Worm (Caenorhabditis elegans) whole organism, L1 larva: ENCODE measurements around the gene clec-146.

Source experiments
- C04F5.9 ChIP-seq: sonication (generic microtip); optimal IDR thresholded peaks from 2 replicates; lab custom pipeline; 2016; ENCODE audit warnings: missing genetic modification characterization, missing compliant biosample characterization
- C16A3.4 ChIP-seq: fragments of 150-350 bp; optimal IDR thresholded peaks from 2 replicates; lab custom pipeline; 2014; ENCODE audit warnings: missing biosample characterization, missing genetic modification characterization
- F16B12.6 ChIP-seq: fragments of 150-350 bp; optimal IDR thresholded peaks from 2 replicates; lab custom pipeline; 2014; ENCODE audit warnings: missing biosample characterization, missing genetic modification characterization
- Y116A8C.19 ChIP-seq: sonication (generic microtip); optimal IDR thresholded peaks from 2 replicates; lab custom pipeline; 2016; ENCODE audit warnings: missing compliant biosample characterization, missing genetic modification characterization, borderline replicate concordance
- aha-1 ChIP-seq: fragments of 150-350 bp; optimal IDR thresholded peaks from 2 replicates; lab custom pipeline; 2014; ENCODE audit warnings: missing biosample characterization, missing genetic modification characterization
- alr-1 ChIP-seq: fragments of 200-800 bp; sonication (Bioruptor generic); optimal IDR thresholded peaks from 2 replicates; lab custom pipeline; 2018; ENCODE audit warnings: borderline replicate concordance, mild to moderate bottlenecking, missing genetic modification characterization, missing compliant biosample characterization
- aly-2 ChIP-seq: fragments of 150-350 bp; optimal IDR thresholded peaks from 2 replicates; lab custom pipeline; 2014; ENCODE audit warnings: missing biosample characterization, missing genetic modification characterization
- blmp-1 ChIP-seq: fragments of 150-350 bp; optimal IDR thresholded peaks from 2 replicates; lab custom pipeline; 2014; ENCODE audit warnings: missing biosample characterization, missing genetic modification characterization
- ceh-63 ChIP-seq: fragments of 200-800 bp; sonication (Bioruptor generic); optimal IDR thresholded peaks from 2 replicates; lab custom pipeline; 2018; ENCODE audit warnings: mild to moderate bottlenecking, missing genetic modification characterization, missing compliant biosample characterization
- ceh-82 ChIP-seq, 3 experiments: fragments of 150-350 bp in 1 of 3; sonication (generic microtip) in 2 of 3; optimal IDR thresholded peaks; 2 replicates each; lab custom pipeline; 2014 to 2017; ENCODE audit warnings: missing biosample characterization in 3 of 3, missing genetic modification characterization in 3 of 3
- ceh-90 ChIP-seq: sonication (generic microtip); optimal IDR thresholded peaks from 2 replicates; lab custom pipeline; 2016; ENCODE audit warnings: missing genetic modification characterization, missing compliant biosample characterization
- ces-1 ChIP-seq: fragments of 150-350 bp; optimal IDR thresholded peaks from 2 replicates; lab custom pipeline; 2014; ENCODE audit warnings: missing biosample characterization, missing genetic modification reagents, missing genetic modification characterization
- dpl-1 ChIP-seq, 3 experiments: fragments of 150-350 bp in 2 of 3; sonication (generic microtip) in 1 of 3; optimal IDR thresholded peaks; 2 replicates each; lab custom pipeline; 2014 to 2017; ENCODE audit warnings: missing biosample characterization in 3 of 3, missing genetic modification characterization in 3 of 3, missing genetic modification reagents in 3 of 3
- dsc-1 ChIP-seq: sonication (generic microtip); optimal IDR thresholded peaks from 2 replicates; lab custom pipeline; 2016; ENCODE audit warnings: mild to moderate bottlenecking, missing genetic modification characterization, missing compliant biosample characterization
- efl-1 ChIP-seq, 4 experiments: fragments of 150-350 bp; optimal IDR thresholded peaks in 3 of 4; peaks in 1 of 4; 1 replicate in 1 of 4; 2 replicates in 3 of 4; lab custom pipeline; 2014; ENCODE audit warnings: missing biosample characterization in 2 of 4, missing genetic modification characterization in 2 of 4, missing genetic modification reagents in 2 of 4
- egl-27 ChIP-seq, 2 experiments: fragments of 150-350 bp in 1 of 2; sonication (generic microtip); optimal IDR thresholded peaks; 3 replicates each; lab custom pipeline; 2017 to 2018; ENCODE audit warnings: missing biosample characterization in 2 of 2, missing genetic modification characterization in 2 of 2, missing genetic modification reagents in 2 of 2
- elt-2 ChIP-seq: sonication (generic microtip); optimal IDR thresholded peaks from 2 replicates; lab custom pipeline; 2016; ENCODE audit warnings: missing genetic modification characterization, mild to moderate bottlenecking, inconsistent platforms, missing compliant biosample characterization, missing genetic modification reagents
- elt-3 ChIP-seq, 6 experiments: fragments of 150-350 bp in 1 of 6; sonication (generic microtip); optimal IDR thresholded peaks; 2 replicates each; lab custom pipeline; 2017 to 2018; ENCODE audit warnings: missing biosample characterization in 6 of 6, missing genetic modification characterization in 6 of 6, inconsistent platforms in 1 of 6
- fkh-4 ChIP-seq: sonication (generic microtip); optimal IDR thresholded peaks from 2 replicates; lab custom pipeline; 2016; ENCODE audit warnings: missing compliant biosample characterization, missing genetic modification characterization, borderline replicate concordance
- fkh-8 ChIP-seq: sonication (generic microtip); optimal IDR thresholded peaks from 2 replicates; lab custom pipeline; 2016; ENCODE audit warnings: mild to moderate bottlenecking, missing genetic modification characterization, missing compliant biosample characterization
- hpl-2 ChIP-seq: fragments of 150-350 bp; optimal IDR thresholded peaks from 2 replicates; lab custom pipeline; 2014; ENCODE audit warnings: missing biosample characterization, missing genetic modification reagents, missing genetic modification characterization
- isw-1 ChIP-seq: fragments of 200-800 bp; sonication (Bioruptor generic); IDR thresholded peaks from 2 replicates; pipeline ENCODE4 v1.3.6; 2022; ENCODE audit warnings: missing genetic modification characterization, missing compliant biosample characterization
- jun-1 ChIP-seq: fragments of 150-350 bp; optimal IDR thresholded peaks from 2 replicates; lab custom pipeline; 2014; ENCODE audit warnings: missing biosample characterization, missing genetic modification reagents, missing genetic modification characterization
- lin-14 ChIP-seq: fragments of 200-800 bp; sonication (Bioruptor generic); optimal IDR thresholded peaks from 2 replicates; lab custom pipeline; 2018; ENCODE audit warnings: mild to moderate bottlenecking, missing genetic modification characterization, moderate library complexity, missing compliant biosample characterization
- lin-35 ChIP-seq, 2 experiments: fragments of 150-350 bp; optimal IDR thresholded peaks; 2 replicates each; lab custom pipeline; 2014; ENCODE audit warnings: missing biosample characterization in 2 of 2, missing genetic modification characterization in 2 of 2, missing genetic modification reagents in 2 of 2
- lsy-2 ChIP-seq, 2 experiments: fragments of 150-350 bp; optimal IDR thresholded peaks; 2 replicates each; lab custom pipeline; 2014; ENCODE audit warnings: missing biosample characterization in 2 of 2, missing genetic modification characterization in 2 of 2
- mdl-1 ChIP-seq, 2 experiments: fragments of 150-350 bp; optimal IDR thresholded peaks; 2 replicates each; lab custom pipeline; 2014 to 2017; ENCODE audit warnings: missing biosample characterization in 2 of 2, missing genetic modification characterization in 2 of 2, inconsistent platforms in 1 of 2
- mef-2 ChIP-seq: fragments of 150-350 bp; optimal IDR thresholded peaks from 2 replicates; lab custom pipeline; 2014; ENCODE audit warnings: missing biosample characterization, missing genetic modification characterization
- nhr-11 ChIP-seq: fragments of 150-350 bp; optimal IDR thresholded peaks from 2 replicates; lab custom pipeline; 2014; ENCODE audit warnings: missing biosample characterization, missing genetic modification characterization
- nhr-19 ChIP-seq: fragments of 200-800 bp; sonication (Bioruptor generic); conservative IDR thresholded peaks from 2 replicates; pipeline ENCODE4 v1.3.6; 2022; ENCODE audit warnings: missing genetic modification characterization, missing compliant biosample characterization
- nhr-47 ChIP-seq: sonication (generic microtip); optimal IDR thresholded peaks from 2 replicates; lab custom pipeline; 2016; ENCODE audit warnings: mild to moderate bottlenecking, missing genetic modification characterization, moderate library complexity, missing compliant biosample characterization
- nhr-71 ChIP-seq: sonication (generic microtip); optimal IDR thresholded peaks from 2 replicates; lab custom pipeline; 2016; ENCODE audit warnings: mild to moderate bottlenecking, missing genetic modification characterization, moderate library complexity, missing compliant biosample characterization
- rnt-1 ChIP-seq: sonication (generic microtip); optimal IDR thresholded peaks from 2 replicates; lab custom pipeline; 2016; ENCODE audit warnings: mild to moderate bottlenecking, missing genetic modification characterization, moderate library complexity, missing compliant biosample characterization
- skn-1 ChIP-seq: fragments of 150-350 bp; optimal IDR thresholded peaks from 2 replicates; lab custom pipeline; 2014; ENCODE audit warnings: missing biosample characterization, missing genetic modification characterization
- snu-23 ChIP-seq: sonication (generic microtip); optimal IDR thresholded peaks from 2 replicates; lab custom pipeline; 2016; ENCODE audit warnings: missing genetic modification characterization, missing compliant biosample characterization
- tbx-2 ChIP-seq: sonication (generic microtip); optimal IDR thresholded peaks from 2 replicates; lab custom pipeline; 2016; ENCODE audit warnings: missing genetic modification characterization, missing compliant biosample characterization
- unc-130 ChIP-seq: fragments of 150-350 bp; optimal IDR thresholded peaks from 2 replicates; lab custom pipeline; 2017; ENCODE audit warnings: missing biosample characterization, missing genetic modification characterization, inconsistent platforms
- unc-62 ChIP-seq: fragments of 150-350 bp; optimal IDR thresholded peaks from 2 replicates; lab custom pipeline; 2014; ENCODE audit warnings: missing biosample characterization, missing genetic modification reagents, missing genetic modification characterization
- xbp-1 ChIP-seq: sonication (generic microtip); optimal IDR thresholded peaks from 2 replicates; lab custom pipeline; 2016; ENCODE audit warnings: missing genetic modification characterization, missing compliant biosample characterization
- zip-4 ChIP-seq: fragments of 200-800 bp; sonication (Bioruptor generic); optimal IDR thresholded peaks from 2 replicates; lab custom pipeline; 2018; ENCODE audit warnings: mild to moderate bottlenecking, missing genetic modification characterization, moderate library complexity, missing compliant biosample characterization
- ztf-4 ChIP-seq: fragments of 150-350 bp; optimal IDR thresholded peaks from 2 replicates; lab custom pipeline; 2014; ENCODE audit warnings: missing biosample characterization, missing genetic modification characterization

clec-146 gene

DNA sequence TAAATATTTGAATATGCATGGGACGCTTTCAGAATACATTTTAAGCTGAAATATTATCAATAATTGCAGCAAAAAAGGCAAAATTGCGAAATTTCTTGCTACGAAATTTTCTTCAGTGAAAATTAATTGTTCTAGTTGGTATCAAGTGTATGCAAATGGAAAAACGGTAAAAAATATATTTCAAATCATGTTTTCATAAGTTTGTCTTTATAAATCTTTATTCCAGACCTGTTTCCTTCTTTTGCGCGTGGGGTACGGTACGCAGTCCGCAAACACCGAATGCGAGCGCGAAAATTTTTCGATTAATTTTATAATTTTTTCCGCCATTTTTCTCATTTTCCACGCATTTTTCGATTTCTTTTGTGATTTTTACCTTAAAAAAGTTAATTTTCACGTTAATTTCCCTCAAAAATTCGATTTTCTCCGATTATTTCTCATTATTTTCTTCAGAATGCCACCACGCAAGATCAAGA lies 3.0 kb upstream of the clec-146 start, which contains the start of the genes fbxc-23 and csc-1 (continued):
- TF ChIP-seq mdl-1 (tag; optimal IDR thresholded peaks at IDR 0.05; lab: Kevin White, UChicago), result peak in 1 of 2 experiments; percentile 41
- peak; percentile 25 for TF ChIP-seq fkh-8 (tag; lab: Kevin White, UChicago)
- TF ChIP-seq lin-35 (GFP tag; optimal IDR thresholded peaks at IDR 0.05; lab: Kevin White, UChicago), result peak; percentile 89 to 95
- no peak for TF ChIP-seq hpl-2 (GFP tag; lab: Kevin White, UChicago)
- no peak for TF ChIP-seq mef-2 (tag; lab: Kevin White, UChicago)
- peak; percentile 93 to 96 for TF ChIP-seq efl-1 (optimal IDR thresholded peaks at IDR 0.05; lab: Kevin White, UChicago)
- peak; percentile 95 to 99 for TF ChIP-seq efl-1 (GFP tag; optimal IDR thresholded peaks at IDR 0.05 in 1 of 2; lab: Kevin White, UChicago)
- peak; percentile 39 for TF ChIP-seq xbp-1
- TF ChIP-seq dsc-1, result peak; percentile 33
- no peak for TF ChIP-seq zip-4 (GFP tag; lab: Kevin White, UChicago)
- no peak for TF ChIP-seq ztf-4 (tag; lab: Kevin White, UChicago)
- TF ChIP-seq unc-130 (tag; lab: Kevin White, UChicago), result peak; percentile 52
- TF ChIP-seq aly-2 (tag; lab: Kevin White, UChicago), result no peak
- peak; percentile 20 for TF ChIP-seq fkh-4 (tag; lab: Kevin White, UChicago)
- peak; percentile 45 for TF ChIP-seq tbx-2 (tag; lab: Kevin White, UChicago)
- peak; percentile 73 for TF ChIP-seq snu-23
- TF ChIP-seq lin-14 (GFP tag; lab: Kevin White, UChicago), result peak; percentile 43
- TF ChIP-seq ceh-63 (GFP tag; lab: Kevin White, UChicago), result no peak
- TF ChIP-seq alr-1 (tag; lab: Kevin White, UChicago), result no peak
- no peak for TF ChIP-seq nhr-11 (tag; lab: Kevin White, UChicago)
- TF ChIP-seq unc-62, result no peak
- TF ChIP-seq elt-2, result no peak
- TF ChIP-seq isw-1, result no peak; the same call in 1 of the 2 replicates
- no peak for TF ChIP-seq egl-27 (tag; optimal IDR thresholded peaks at IDR 0.05; lab: Kevin White, UChicago)
- peak; percentile 92 for TF ChIP-seq F16B12.6
- no peak for TF ChIP-seq skn-1 (tag; lab: Kevin White, UChicago)
- peak; percentile 61 for TF ChIP-seq nhr-71 (tag; lab: Kevin White, UChicago)
- peak in 1 of 6 experiments; percentile 67 for TF ChIP-seq elt-3 (tag; optimal IDR thresholded peaks at IDR 0.05; lab: Kevin White, UChicago)
- TF ChIP-seq blmp-1, result peak; percentile 76
- peak; percentile 36 for TF ChIP-seq rnt-1 (tag; lab: Kevin White, UChicago)

ce11 chrII:13595279-13595678 lies 1.7 kb upstream of the clec-146 start:
- TF ChIP-seq dpl-1 (GFP tag; optimal IDR thresholded peaks at IDR 0.05; lab: Kevin White, UChicago) (no peak), ces-1 (GFP tag; lab: Kevin White, UChicago) (no peak), C16A3.4 (no peak), ztf-4 (tag; lab: Kevin White, UChicago) (no peak), skn-1 (tag; lab: Kevin White, UChicago) (no peak), lsy-2 (tag; optimal IDR thresholded peaks at IDR 0.05; lab: Kevin White, UChicago) (no peak), nhr-71 (tag; lab: Kevin White, UChicago) (no peak), ceh-82 (tag; optimal IDR thresholded peaks at IDR 0.05; lab: Kevin White, UChicago) (no peak), ceh-90 (no peak), dsc-1 (no peak), nhr-47 (tag; lab: Kevin White, UChicago) (no peak), Y116A8C.19 (tag; lab: Kevin White, UChicago) (no peak), nhr-19 (no peak), blmp-1 (no peak), rnt-1 (tag; lab: Kevin White, UChicago) (no peak), elt-2 (no peak)

ce11 chrII:13590461-13590860 lies 3.1 kb downstream of the clec-146 start, which contains the start of gene clec-145:
TSS of gene clec-145 (minus strand) at chrII:13590561.
- TF ChIP-seq efl-1 (optimal IDR thresholded peaks at IDR 0.05; lab: Kevin White, UChicago), result no peak
- TF ChIP-seq efl-1 (GFP tag; optimal IDR thresholded peaks at IDR 0.05 in 1 of 2; lab: Kevin White, UChicago), result peak in 1 of 2 experiments; percentile 75
- TF ChIP-seq C04F5.9 (tag; lab: Kevin White, UChicago), result no peak
- no peak for TF ChIP-seq aha-1 (tag; lab: Kevin White, UChicago)
- no peak for TF ChIP-seq unc-130 (tag; lab: Kevin White, UChicago)
- TF ChIP-seq dpl-1 (GFP tag; optimal IDR thresholded peaks at IDR 0.05; lab: Kevin White, UChicago), result no peak
- TF ChIP-seq jun-1 (tag; lab: Kevin White, UChicago), result no peak
- TF ChIP-seq, all 84 proteins: peak for 1
